Fruit fly (Drosophila melanogaster): ENCODE results near the gene CG8924.

Gene CG8924

dm6 chrX:15909564-15910284, 31.2 kb upstream of the CG8924 start, which contains the start of gene CycD (continued):
- TF ChIP-seq lov (optimal IDR thresholded peaks at IDR 0.05), result no peak
- TF ChIP-seq lov (GFP tag; IDR thresholded peaks at IDR 0.05), result no peak
- no peak for TF ChIP-seq CG8359 (GFP tag; optimal IDR thresholded peaks at IDR 0.05; ENCODE audit: borderline replicate concordance)
- TF ChIP-seq CG1233 (GFP tag; optimal IDR thresholded peaks at IDR 0.05), result no peak
- TF ChIP-seq slbo (GFP tag; IDR thresholded peaks at IDR 0.05), result peak; percentile 80
- peak; percentile 14 for TF ChIP-seq Dp (GFP tag; optimal IDR thresholded peaks at IDR 0.05)
- peak; percentile 52 for TF ChIP-seq CG8290 (GFP tag; optimal IDR thresholded peaks at IDR 0.05)
- TF ChIP-seq CG8290 (tag; optimal IDR thresholded peaks at IDR 0.05), result no peak
- TF ChIP-seq Hsf (GFP tag; optimal IDR thresholded peaks at IDR 0.05), result peak; percentile 31
- peak; percentile 67; the same call in 2 of the 3 replicates for TF ChIP-seq hb (GFP tag; IDR thresholded peaks at IDR 0.05; ENCODE audit: partially characterized antibody)
- TF ChIP-seq CG10654 (GFP tag; optimal IDR thresholded peaks at IDR 0.05), result no peak
- no peak for TF ChIP-seq CG4617 (GFP tag; optimal IDR thresholded peaks at IDR 0.05; ENCODE audit: borderline replicate concordance)
- TF ChIP-seq CG15011 (GFP tag; optimal IDR thresholded peaks at IDR 0.05), result no peak
- peak; percentile 87 for TF ChIP-seq CG1603 (tag; optimal IDR thresholded peaks at IDR 0.05)
- TF ChIP-seq CG13287 (GFP tag; IDR thresholded peaks at IDR 0.05; ENCODE audit: partially characterized antibody), result peak; percentile 46; the same call in 1 of the 2 replicates
- peak; percentile 9 for TF ChIP-seq zfh2 (GFP tag; optimal IDR thresholded peaks at IDR 0.05)
- no peak for TF ChIP-seq CG2889 (GFP tag; IDR thresholded peaks at IDR 0.05)
- TF ChIP-seq CG12155 (GFP tag; optimal IDR thresholded peaks at IDR 0.05), result no peak
- peak; percentile 60; the same call in 2 of the 3 replicates for TF ChIP-seq knrl (GFP tag; IDR thresholded peaks at IDR 0.05; ENCODE audit: partially characterized antibody)

- TF ChIP-seq CG14014 (GFP tag; IDR thresholded peaks at IDR 0.05) (no peak), CG18011 (GFP tag; optimal IDR thresholded peaks at IDR 0.05) (peak; percentile 87), Deaf1 (tag; optimal IDR thresholded peaks at IDR 0.05) (peak; percentile 56), CG13775 (GFP tag; optimal IDR thresholded peaks at IDR 0.05) (no peak), br (optimal IDR thresholded peaks at IDR 0.05) (no peak)
Measured at dm6 chrX:15910570-15910969, 30.3 kb upstream of the CG8924 start, which contains the start of gene Lrp4. Lrp4 (plus strand) TSS chrX:15910870.

- no peak for TF ChIP-seq Oli (tag; optimal IDR thresholded peaks at IDR 0.05)
- TF ChIP-seq Hmr (GFP tag; optimal IDR thresholded peaks at IDR 0.05), result no peak
Measured at dm6 chrX:15921655-15922054, 19.2 kb upstream of the CG8924 start, which contains the start of gene CG8916. CG8916 (plus strand) TSS chrX:15921955.

dm6 chrX:15924805-15925204, 16.1 kb upstream of the CG8924 start, which contains the start of gene Lcch3:
Lcch3 (plus strand) TSS chrX:15925105.
- TF ChIP-seq Chrac-16 (GFP tag; optimal IDR thresholded peaks at IDR 0.05) (no peak), zfh2 (GFP tag; optimal IDR thresholded peaks at IDR 0.05) (no peak), CG31224 (GFP tag; IDR thresholded peaks at IDR 0.05) (no peak), CG10979 (tag; optimal IDR thresholded peaks at IDR 0.05) (no peak), pzg (GFP tag; optimal IDR thresholded peaks at IDR 0.05) (peak; percentile 5), chm (GFP tag; IDR thresholded peaks at IDR 0.05) (no peak), Ets65A (GFP tag) (peak; percentile 69), Deaf1 (tag; optimal IDR thresholded peaks at IDR 0.05) (no peak), BEAF-32 (GFP tag; optimal IDR thresholded peaks at IDR 0.05) (peak; percentile 3), Mrtf (GFP tag; IDR thresholded peaks at IDR 0.05) (0 out of 3 replicates have a peak, but pooled peaks have one; percentile 5), CG15514 (GFP tag; optimal IDR thresholded peaks at IDR 0.05) (peak; percentile 21)

Measured in whole organism, embryonic.